Fruit fly (Drosophila melanogaster) whole organism, wandering third instar larva: ENCODE data around the gene PGAP1.

Source experiments
- Abd-B ChIP-seq: fragments of >200 bp; optimal IDR thresholded peaks from 2 replicates; lab custom pipeline; 2017; ENCODE audit warnings: missing biosample characterization, missing genetic modification characterization
- CG32264 ChIP-seq: fragments of 200-800 bp; sonication (Bioruptor generic); optimal IDR thresholded peaks from 2 replicates; lab custom pipeline; 2016; ENCODE audit warnings: missing biosample characterization, missing genetic modification characterization
- CrebA ChIP-seq: fragments of 200-800 bp; sonication (Bioruptor generic); optimal IDR thresholded peaks from 2 replicates; lab custom pipeline; 2016; ENCODE audit warnings: missing biosample characterization, mild to moderate bottlenecking, missing genetic modification characterization, borderline replicate concordance
- Dfd ChIP-seq: fragments of >200 bp; optimal IDR thresholded peaks from 2 replicates; lab custom pipeline; 2017; ENCODE audit warnings: missing biosample characterization, missing genetic modification characterization
- Hnf4 ChIP-seq: fragments of 200-800 bp; sonication (Bioruptor generic); optimal IDR thresholded peaks from 2 replicates; lab custom pipeline; 2016; ENCODE audit warnings: missing biosample characterization, mild to moderate bottlenecking, missing genetic modification characterization
- Mio ChIP-seq: sonication (Bioruptor generic); optimal IDR thresholded peaks from 2 replicates; lab custom pipeline; 2016; ENCODE audit warnings: missing biosample characterization, missing genetic modification characterization
- dsf ChIP-seq: sonication (Bioruptor generic); optimal IDR thresholded peaks from 2 replicates; lab custom pipeline; 2016; ENCODE audit warnings: missing biosample characterization, missing genetic modification characterization, borderline replicate concordance
- h ChIP-seq: fragments of 200-800 bp; sonication (Bioruptor generic); optimal IDR thresholded peaks from 3 replicates; lab custom pipeline; 2016; ENCODE audit warnings: missing biosample characterization, mild to moderate bottlenecking, missing genetic modification characterization
- pan ChIP-seq: fragments of >200 bp; optimal IDR thresholded peaks from 2 replicates; lab custom pipeline; 2017
- psq ChIP-seq: fragments of 200-800 bp; sonication (Bioruptor generic); optimal IDR thresholded peaks from 3 replicates; lab custom pipeline; 2017; ENCODE audit warnings: missing biosample characterization, mild to moderate bottlenecking, missing genetic modification characterization, moderate library complexity
- usp ChIP-seq: fragments of >200 bp; optimal IDR thresholded peaks from 2 replicates; lab custom pipeline; 2017; ENCODE audit warnings: missing biosample characterization, missing genetic modification characterization

DNA sequence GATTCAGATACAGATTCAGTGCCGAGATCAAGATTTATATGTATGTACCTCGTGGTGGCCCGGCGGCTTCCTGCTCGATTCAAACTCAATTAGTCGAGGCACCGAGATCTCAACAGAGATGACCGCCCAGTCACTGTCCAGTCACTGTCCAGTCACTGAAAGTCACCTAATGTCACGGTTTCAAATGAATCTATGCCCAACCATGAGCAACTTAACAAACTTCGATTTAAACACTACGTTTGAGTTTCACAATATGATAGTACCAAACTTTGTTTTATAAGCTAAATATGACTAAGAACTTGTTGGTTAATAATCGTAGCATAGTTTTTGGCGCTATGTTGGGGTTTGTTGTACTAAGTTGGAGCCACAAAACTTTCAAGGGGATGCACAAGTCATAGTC, 15.8 kb upstream of the PGAP1 start:
- TF ChIP-seq Mio (GFP tag; lab: Kevin White, UChicago), result no peak
- TF ChIP-seq psq, result no peak
- TF ChIP-seq dsf (GFP tag; lab: Kevin White, UChicago), result no peak
- TF ChIP-seq usp (GFP tag; lab: Kevin White, UChicago), result no peak
- no peak for TF ChIP-seq Hnf4
- TF ChIP-seq CG32264 (GFP tag; lab: Kevin White, UChicago), result no peak
- no peak for TF ChIP-seq CrebA
- TF ChIP-seq Dfd (GFP tag; lab: Kevin White, UChicago), result no peak
- TF ChIP-seq Abd-B (GFP tag; lab: Kevin White, UChicago), result no peak
- TF ChIP-seq h (GFP tag; lab: Kevin White, UChicago), result no peak
- no peak for TF ChIP-seq pan
